Fruit fly (Drosophila melanogaster): ENCODE results near the gene CG13894.

DNA sequence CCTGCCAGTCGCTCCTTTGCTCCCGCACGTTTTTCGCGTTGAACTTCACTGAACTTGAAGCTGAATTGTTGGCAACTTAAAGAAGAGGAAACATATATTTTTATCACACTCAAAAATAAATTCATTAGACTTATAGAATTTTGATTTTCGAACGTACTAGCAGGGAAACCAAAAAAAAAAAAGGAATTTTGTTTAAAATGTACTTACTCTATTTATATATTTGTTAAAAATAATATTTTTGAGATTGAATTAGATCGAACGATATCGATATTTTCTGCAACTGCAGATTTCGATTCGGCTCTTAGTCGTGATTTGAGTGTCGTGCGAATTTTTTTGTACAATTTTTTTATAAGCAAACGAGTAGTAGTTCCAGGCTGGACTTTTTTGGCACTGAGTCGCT, 32.5 kb upstream of the CG13894 start:
- no peak for TF ChIP-seq EcR (GFP tag; optimal IDR thresholded peaks at IDR 0.05)
- TF ChIP-seq Dll (optimal IDR thresholded peaks at IDR 0.05), result no peak
